Worm (Caenorhabditis elegans): ENCODE measurements around the gene fbxa-71.

fbxa-71 gene

ce11 chrIII:2304867-2305266 lies 49.2 kb downstream of the fbxa-71 start, which contains the start of gene Y54F10BM.9 (continued):
- TF ChIP-seq nhr-10 (tag; optimal IDR thresholded peaks at IDR 0.05) (no peak), duxl-1 (tag; optimal IDR thresholded peaks at IDR 0.05; ENCODE audit: poor library complexity) (peak; percentile 55), fos-1 (tag; optimal IDR thresholded peaks at IDR 0.05) (no peak), daf-12 (tag; optimal IDR thresholded peaks at IDR 0.05) (no peak), egl-43 (GFP tag; IDR thresholded peaks at IDR 0.05) (no peak), dmd-6 (GFP tag; IDR thresholded peaks at IDR 0.05) (0 out of 2 replicates have a peak, but pooled peaks have one; percentile 11), unc-62 (GFP tag; optimal IDR thresholded peaks at IDR 0.05 in 1 of 2) (peak in 1 of 2 experiments; percentile 52), unc-62 (tag; optimal IDR thresholded peaks at IDR 0.05) (no peak), sdz-12 (GFP tag; optimal IDR thresholded peaks at IDR 0.05) (no peak), arid-1 (GFP tag; conservative IDR thresholded peaks at IDR 0.05) (no peak), mep-1 (tag; optimal IDR thresholded peaks at IDR 0.05) (peak; percentile 35), F37D6.2 (tag; optimal IDR thresholded peaks at IDR 0.05) (no peak), daf-16 (GFP tag; optimal IDR thresholded peaks at IDR 0.05) (no peak), daf-16 (tag; optimal IDR thresholded peaks at IDR 0.05) (no peak), fkh-10 (GFP tag; optimal IDR thresholded peaks at IDR 0.05) (no peak), lsy-2 (tag; optimal IDR thresholded peaks at IDR 0.05) (peak in 1 of 2 experiments; percentile 25), nhr-6 (tag; optimal IDR thresholded peaks at IDR 0.05) (no peak), pha-4 (GFP tag; IDR thresholded peaks at IDR 0.05) (no peak), pha-4 (tag; optimal IDR thresholded peaks at IDR 0.05) (no peak), hlh-11 (tag; optimal IDR thresholded peaks at IDR 0.05) (peak; percentile 54), F26F4.8 (GFP tag; conservative IDR thresholded peaks at IDR 0.05) (no peak), lin-38 (GFP tag; IDR thresholded peaks at IDR 0.05) (peak; percentile 21; the same call in 1 of the 2 replicates), nhr-102 (tag; optimal IDR thresholded peaks at IDR 0.05) (no peak), egl-27 (tag; optimal IDR thresholded peaks at IDR 0.05) (no peak), dpl-1 (GFP tag; optimal IDR thresholded peaks at IDR 0.05) (peak; percentile 29), ctbp-1 (GFP tag; IDR thresholded peaks at IDR 0.05) (no peak), F44E2.7 (GFP tag; IDR thresholded peaks at IDR 0.05) (no peak), attf-4 (tag; optimal IDR thresholded peaks at IDR 0.05) (no peak), skn-1 (tag; optimal IDR thresholded peaks at IDR 0.05) (no peak), ZK337.2 (GFP tag; IDR thresholded peaks at IDR 0.05) (no peak), nhr-237 (tag; optimal IDR thresholded peaks at IDR 0.05) (no peak), tag-97 (GFP tag; IDR thresholded peaks at IDR 0.05) (no peak), D1046.2 (GFP tag; IDR thresholded peaks at IDR 0.05) (no peak), ceh-20 (GFP tag; IDR thresholded peaks at IDR 0.05) (no peak), lin-13 (GFP tag; optimal IDR thresholded peaks at IDR 0.05) (no peak), zip-11 (GFP tag; IDR thresholded peaks at IDR 0.05) (no peak), lin-15B (tag; optimal IDR thresholded peaks at IDR 0.05) (no peak)

Data from whole organism, L4 larva.